Worm (Caenorhabditis elegans) whole organism, young adult: Measurements from ENCODE around the gene smcl-1.

Experiments used
- B0019.2 ChIP-seq: fragments of 200-800 bp; sonication (Bioruptor generic); conservative IDR thresholded peaks from 2 replicates; pipeline ENCODE4 v1.3.6; 2022; ENCODE audit warnings: missing genetic modification reagents, missing genetic modification characterization, missing compliant biosample characterization
- B0261.1 ChIP-seq: sonication (generic microtip); optimal IDR thresholded peaks from 2 replicates; lab custom pipeline; 2016; ENCODE audit warnings: mild to moderate bottlenecking, missing genetic modification characterization, moderate library complexity, missing compliant biosample characterization
- D2030.7 ChIP-seq: fragments of 200-800 bp; sonication (Bioruptor generic); IDR thresholded peaks from 2 replicates; pipeline ENCODE4 v1.3.6; 2022; ENCODE audit warnings: missing genetic modification reagents, missing genetic modification characterization, missing compliant biosample characterization
- F23B12.7 ChIP-seq: sonication (generic microtip); optimal IDR thresholded peaks from 2 replicates; lab custom pipeline; 2017; ENCODE audit warnings: missing genetic modification characterization, mild to moderate bottlenecking, missing compliant biosample characterization, antibody characterized with exemption, moderate library complexity; ENCODE audit not compliant: insufficient read depth
- F37B4.10 ChIP-seq: fragments of 200-800 bp; sonication (Bioruptor generic); IDR thresholded peaks from 2 replicates; pipeline ENCODE4 v1.3.6; 2022; ENCODE audit warnings: missing genetic modification characterization, missing compliant biosample characterization
- F52B5.7 ChIP-seq: sonication (generic microtip); optimal IDR thresholded peaks from 2 replicates; lab custom pipeline; 2016; ENCODE audit warnings: mild to moderate bottlenecking, missing genetic modification characterization, missing compliant biosample characterization
- K12H6.12 ChIP-seq: fragments of 200-800 bp; sonication (Bioruptor generic); optimal IDR thresholded peaks from 2 replicates; lab custom pipeline; 2018; ENCODE audit warnings: mild to moderate bottlenecking, missing genetic modification characterization, missing compliant biosample characterization
- Y53F4B.3 ChIP-seq: fragments of 200-800 bp; sonication (Bioruptor generic); IDR thresholded peaks from 2 replicates; pipeline ENCODE4 v1.3.6; 2022; ENCODE audit warnings: missing genetic modification reagents, missing genetic modification characterization, missing compliant biosample characterization
- Y79H2A.3 ChIP-seq: fragments of 200-800 bp; sonication (Bioruptor generic); conservative IDR thresholded peaks from 2 replicates; pipeline ENCODE4 v1.3.6; 2022; ENCODE audit warnings: missing genetic modification reagents, missing genetic modification characterization, missing compliant biosample characterization
- aptf-2 ChIP-seq: fragments of 200-800 bp; sonication (Bioruptor generic); conservative IDR thresholded peaks from 2 replicates; pipeline ENCODE4 v1.3.6; 2022; ENCODE audit warnings: missing genetic modification reagents, missing genetic modification characterization, missing compliant biosample characterization
- attf-5 ChIP-seq: fragments of 200-800 bp; sonication (Bioruptor generic); optimal IDR thresholded peaks from 2 replicates; lab custom pipeline; 2018; ENCODE audit warnings: mild to moderate bottlenecking, missing genetic modification characterization, missing compliant biosample characterization
- attf-6 ChIP-seq: fragments of 200-800 bp; sonication (Bioruptor generic); IDR thresholded peaks from 2 replicates; pipeline ENCODE4 v1.3.6; 2022; ENCODE audit warnings: missing genetic modification reagents, missing genetic modification characterization, missing compliant biosample characterization
- ccch-3 ChIP-seq: fragments of 200-800 bp; sonication (Bioruptor generic); optimal IDR thresholded peaks from 2 replicates; lab custom pipeline; 2018; ENCODE audit warnings: mild to moderate bottlenecking, missing genetic modification characterization, missing compliant biosample characterization
- cebp-1 ChIP-seq, 2 experiments: fragments of 200-800 bp in 1 of 2; sonication (Bioruptor generic) in 1 of 2; sonication (generic microtip) in 1 of 2; IDR thresholded peaks in 1 of 2; optimal IDR thresholded peaks in 1 of 2; 2 replicates each; pipeline versions ENCODE4 v1.3.6 to Lab custom; 2017 to 2022; ENCODE audit warnings: missing compliant biosample characterization in 2 of 2, missing genetic modification characterization in 2 of 2, mild to moderate bottlenecking in 1 of 2, missing genetic modification reagents in 1 of 2, moderate library complexity in 1 of 2
- cebp-2 ChIP-seq: fragments of 200-800 bp; sonication (Bioruptor generic); IDR thresholded peaks from 2 replicates; pipeline ENCODE4 v1.3.6; 2022; ENCODE audit warnings: missing genetic modification characterization, missing compliant biosample characterization
- ceh-100 ChIP-seq: fragments of 200-800 bp; sonication (Bioruptor generic); IDR thresholded peaks from 2 replicates; pipeline ENCODE4 v1.3.6; 2022; ENCODE audit warnings: missing genetic modification reagents, missing genetic modification characterization, missing compliant biosample characterization
- chd-7 ChIP-seq: sonication (generic microtip); optimal IDR thresholded peaks from 2 replicates; lab custom pipeline; 2016; ENCODE audit warnings: mild to moderate bottlenecking, missing genetic modification characterization, moderate library complexity, missing compliant biosample characterization
- dox-1 ChIP-seq: fragments of 200-800 bp; sonication (Bioruptor generic); IDR thresholded peaks from 2 replicates; pipeline ENCODE4 v1.3.6; 2022; ENCODE audit warnings: missing genetic modification reagents, missing genetic modification characterization, missing compliant biosample characterization
- egl-18 ChIP-seq: fragments of 200-800 bp; sonication (Bioruptor generic); IDR thresholded peaks from 2 replicates; pipeline ENCODE4 v1.3.6; 2022; ENCODE audit warnings: missing genetic modification reagents, missing genetic modification characterization, missing compliant biosample characterization
- ekl-4 ChIP-seq: fragments of 200-800 bp; sonication (Bioruptor generic); IDR thresholded peaks from 2 replicates; pipeline ENCODE4 v1.3.6; 2022; ENCODE audit warnings: missing genetic modification reagents, missing genetic modification characterization, missing compliant biosample characterization
- ets-4 ChIP-seq: fragments of 200-800 bp; sonication (Bioruptor generic); optimal IDR thresholded peaks from 2 replicates; lab custom pipeline; 2018; ENCODE audit warnings: mild to moderate bottlenecking, missing genetic modification characterization, missing compliant biosample characterization
- gei-17 ChIP-seq: fragments of 200-800 bp; sonication (Bioruptor generic); optimal IDR thresholded peaks from 2 replicates; lab custom pipeline; 2018; ENCODE audit warnings: mild to moderate bottlenecking, missing genetic modification characterization, missing compliant biosample characterization
- him-1 ChIP-seq: sonication (generic microtip); optimal IDR thresholded peaks from 2 replicates; lab custom pipeline; 2016; ENCODE audit warnings: missing genotype, missing genetic modification reagents, missing genetic modification characterization, missing compliant biosample characterization
- hrde-1 ChIP-seq: sonication (generic microtip); optimal IDR thresholded peaks from 2 replicates; lab custom pipeline; 2016; ENCODE audit warnings: missing genetic modification characterization, mild to moderate bottlenecking, missing compliant biosample characterization, moderate library complexity, missing genotype, missing genetic modification reagents, borderline replicate concordance
- let-526 ChIP-seq: fragments of 200-800 bp; sonication (Bioruptor generic); IDR thresholded peaks from 2 replicates; pipeline ENCODE4 v1.3.6; 2022; ENCODE audit warnings: missing genetic modification reagents, missing genetic modification characterization, missing compliant biosample characterization
- let-607 ChIP-seq, 2 experiments: fragments of 200-800 bp in 1 of 2; sonication (Bioruptor generic) in 1 of 2; sonication (generic microtip) in 1 of 2; optimal IDR thresholded peaks; 2 replicates each; lab custom pipeline; 2016 to 2018; ENCODE audit warnings: mild to moderate bottlenecking in 2 of 2, missing compliant biosample characterization in 2 of 2, missing genetic modification characterization in 2 of 2, moderate library complexity in 2 of 2, missing genotype in 1 of 2
- lin-26 ChIP-seq: fragments of 200-800 bp; sonication (Bioruptor generic); IDR thresholded peaks from 2 replicates; pipeline ENCODE4 v1.3.6; 2022; ENCODE audit warnings: missing genetic modification reagents, missing genetic modification characterization, missing compliant biosample characterization
- lsy-27 ChIP-seq: sonication (generic microtip); optimal IDR thresholded peaks from 2 replicates; lab custom pipeline; 2017; ENCODE audit warnings: missing genetic modification characterization, mild to moderate bottlenecking, missing compliant biosample characterization, antibody characterized with exemption, missing genotype, borderline replicate concordance; ENCODE audit not compliant: insufficient read depth
- madf-10 ChIP-seq: sonication (generic microtip); optimal IDR thresholded peaks from 2 replicates; lab custom pipeline; 2016; ENCODE audit warnings: mild to moderate bottlenecking, missing genetic modification characterization, missing compliant biosample characterization
- madf-8 ChIP-seq: fragments of 200-800 bp; sonication (Bioruptor generic); conservative IDR thresholded peaks from 2 replicates; pipeline ENCODE4 v1.3.6; 2022; ENCODE audit warnings: missing genetic modification reagents, missing genetic modification characterization, missing compliant biosample characterization
- mxl-1 ChIP-seq: sonication (generic microtip); optimal IDR thresholded peaks from 2 replicates; lab custom pipeline; 2016; ENCODE audit warnings: missing genetic modification characterization, missing compliant biosample characterization
- nhr-27 ChIP-seq: fragments of 200-800 bp; sonication (Bioruptor generic); optimal IDR thresholded peaks from 2 replicates; lab custom pipeline; 2018; ENCODE audit warnings: mild to moderate bottlenecking, missing genetic modification characterization, moderate library complexity, missing compliant biosample characterization
- nhr-80 ChIP-seq: sonication (generic microtip); optimal IDR thresholded peaks from 2 replicates; lab custom pipeline; 2016; ENCODE audit warnings: missing genetic modification characterization, missing compliant biosample characterization
- pbrm-1 ChIP-seq: fragments of 200-800 bp; sonication (Bioruptor generic); IDR thresholded peaks from 2 replicates; pipeline ENCODE4 v1.3.6; 2022; ENCODE audit warnings: missing genetic modification reagents, missing genetic modification characterization, missing compliant biosample characterization
- rec-8 ChIP-seq, 2 experiments: sonication (generic microtip); optimal IDR thresholded peaks; 2 replicates each; lab custom pipeline; 2016; ENCODE audit warnings: mild to moderate bottlenecking in 2 of 2, missing genetic modification characterization in 2 of 2, missing genetic modification reagents in 2 of 2, missing genotype in 2 of 2, missing biosample characterization in 1 of 2, missing compliant biosample characterization in 1 of 2, moderate library complexity in 1 of 2
- sdz-38 ChIP-seq: sonication (generic microtip); optimal IDR thresholded peaks from 2 replicates; lab custom pipeline; 2016; ENCODE audit warnings: missing genotype, missing genetic modification characterization, missing compliant biosample characterization
- sea-2 ChIP-seq: fragments of 200-800 bp; sonication (Bioruptor generic); IDR thresholded peaks from 2 replicates; pipeline ENCODE4 v1.3.6; 2022; ENCODE audit warnings: missing genetic modification characterization, missing compliant biosample characterization
- snpc-1.3 ChIP-seq: sonication (generic microtip); optimal IDR thresholded peaks from 2 replicates; lab custom pipeline; 2017; ENCODE audit warnings: missing genetic modification characterization, mild to moderate bottlenecking, missing compliant biosample characterization, antibody characterized with exemption, moderate library complexity, missing genotype, missing genetic modification reagents; ENCODE audit not compliant: insufficient read depth
- snpc-3.4 ChIP-seq: sonication (generic microtip); optimal IDR thresholded peaks from 2 replicates; lab custom pipeline; 2017; ENCODE audit warnings: missing genetic modification characterization, mild to moderate bottlenecking, missing compliant biosample characterization, antibody characterized with exemption, moderate library complexity, missing genotype, missing genetic modification reagents
- sptf-2 ChIP-seq: fragments of 200-800 bp; sonication (Bioruptor generic); optimal IDR thresholded peaks from 2 replicates; lab custom pipeline; 2018; ENCODE audit warnings: mild to moderate bottlenecking, missing genetic modification characterization, missing compliant biosample characterization
- tbp1 ChIP-seq: fragments of 200-800 bp; sonication (Bioruptor generic); optimal IDR thresholded peaks from 2 replicates; lab custom pipeline; 2018; ENCODE audit warnings: mild to moderate bottlenecking, missing genetic modification characterization, missing compliant biosample characterization
- unc-62 ChIP-seq: fragments of 150-350 bp; optimal IDR thresholded peaks from 2 replicates; lab custom pipeline; 2014; ENCODE audit warnings: missing biosample characterization, missing genetic modification reagents, missing genetic modification characterization
- ztf-18 ChIP-seq: sonication (generic microtip); optimal IDR thresholded peaks from 2 replicates; lab custom pipeline; 2016; ENCODE audit warnings: missing genotype, mild to moderate bottlenecking, missing genetic modification characterization, missing compliant biosample characterization
- ztf-26 ChIP-seq: sonication (generic microtip); optimal IDR thresholded peaks from 2 replicates; lab custom pipeline; 2017; ENCODE audit warnings: missing genetic modification characterization, missing compliant biosample characterization
- ztf-28 ChIP-seq: fragments of 200-800 bp; sonication (Bioruptor generic); IDR thresholded peaks from 2 replicates; pipeline ENCODE4 v1.3.6; 2022; ENCODE audit warnings: missing genetic modification reagents, missing genetic modification characterization, missing compliant biosample characterization
- ztf-6 ChIP-seq: fragments of 200-800 bp; sonication (Bioruptor generic); IDR thresholded peaks from 2 replicates; pipeline ENCODE4 v1.3.6; 2022; ENCODE audit warnings: missing genetic modification reagents, missing genetic modification characterization, missing compliant biosample characterization

The smcl-1 gene

DNA sequence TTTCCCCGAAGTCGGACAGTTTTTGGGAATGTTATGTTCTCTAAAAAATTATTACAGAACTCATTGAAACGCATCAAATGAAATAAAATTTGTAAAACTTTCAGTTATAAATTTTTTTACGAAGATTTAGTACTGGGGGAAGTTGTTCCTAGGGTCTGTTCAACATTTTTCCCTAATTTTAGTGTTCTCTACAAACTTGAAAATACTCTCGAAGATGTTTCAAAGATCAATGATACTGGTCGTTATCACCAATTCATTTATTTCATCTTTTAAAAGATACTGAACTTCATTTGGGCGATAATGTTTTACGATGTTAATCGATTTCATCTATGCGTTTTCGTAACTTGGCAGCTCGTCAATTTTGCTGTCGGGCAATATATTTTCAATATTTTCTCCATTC, 9.0 kb downstream of the smcl-1 start, which contains the start of gene C44C10.3:
TSS of gene C44C10.3 (plus strand) at position 301 of the 400 bp plus-strand sequence.
- no peak for TF ChIP-seq sdz-38 (tag; lab: Kevin White, UChicago)
- TF ChIP-seq madf-10 (tag; lab: Kevin White, UChicago): no peak
- no peak for TF ChIP-seq him-1
- no peak for TF ChIP-seq nhr-27 (tag; lab: Kevin White, UChicago)
- TF ChIP-seq attf-5 (GFP tag; lab: Kevin White, UChicago): no peak
- TF ChIP-seq madf-8 (GFP tag; lab: Robert Waterston, UW): no peak
- TF ChIP-seq lsy-27 (tag; lab: Kevin White, UChicago): no peak
- no peak for TF ChIP-seq snpc-3.4 (tag; lab: Kevin White, UChicago)
- no peak for TF ChIP-seq attf-6
- TF ChIP-seq ztf-26 (tag; lab: Kevin White, UChicago): no peak
- TF ChIP-seq B0019.2 (GFP tag; lab: Robert Waterston, UW): no peak
- no peak for TF ChIP-seq F23B12.7 (tag; lab: Kevin White, UChicago)
- no peak for TF ChIP-seq rec-8 (tag; optimal IDR thresholded peaks at IDR 0.05; lab: Kevin White, UChicago)
- TF ChIP-seq mxl-1 (tag; lab: Kevin White, UChicago): no peak
- TF ChIP-seq D2030.7 (GFP tag; lab: Robert Waterston, UW): no peak
- TF ChIP-seq sptf-2 (GFP tag; lab: Kevin White, UChicago): no peak
- no peak for TF ChIP-seq B0261.1 (tag; lab: Kevin White, UChicago)
- no peak for TF ChIP-seq unc-62 (GFP tag; lab: Kevin White, UChicago)
- TF ChIP-seq, all 124 proteins: peak for 0

- no peak for TF ChIP-seq Y53F4B.3
- no peak for TF ChIP-seq dox-1
- TF ChIP-seq cebp-1 (GFP tag; IDR thresholded peaks at IDR 0.05; lab: Robert Waterston, UW): no peak
- TF ChIP-seq cebp-1 (tag; optimal IDR thresholded peaks at IDR 0.05; lab: Kevin White, UChicago): no peak
- TF ChIP-seq nhr-80 (tag; lab: Kevin White, UChicago): peak; percentile 99
- TF ChIP-seq F37B4.10 (GFP tag; lab: Robert Waterston, UW): no peak
- TF ChIP-seq K12H6.12 (tag; lab: Kevin White, UChicago): no peak
- no peak for TF ChIP-seq ekl-4 (GFP tag; lab: Robert Waterston, UW)
- no peak for TF ChIP-seq chd-7
- TF ChIP-seq egl-18 (GFP tag; lab: Robert Waterston, UW): no peak
- TF ChIP-seq F52B5.7 (tag; lab: Kevin White, UChicago): no peak
- TF ChIP-seq gei-17 (GFP tag; lab: Kevin White, UChicago): no peak
- TF ChIP-seq let-526 (GFP tag; lab: Robert Waterston, UW): no peak
- no peak for TF ChIP-seq ceh-100 (GFP tag; lab: Robert Waterston, UW)
- no peak for TF ChIP-seq Y79H2A.3 (GFP tag; lab: Robert Waterston, UW)
- TF ChIP-seq ccch-3 (GFP tag; lab: Kevin White, UChicago): no peak
- TF ChIP-seq aptf-2 (GFP tag; lab: Robert Waterston, UW): no peak
- TF ChIP-seq let-607 (tag; optimal IDR thresholded peaks at IDR 0.05; lab: Kevin White, UChicago): peak; percentile 88 to 91
- no peak for TF ChIP-seq hrde-1
- TF ChIP-seq tbp1 (GFP tag; lab: Kevin White, UChicago): no peak
- TF ChIP-seq lin-26 (GFP tag; lab: Robert Waterston, UW): no peak
- TF ChIP-seq ztf-6 (GFP tag; lab: Robert Waterston, UW): no peak
- TF ChIP-seq pbrm-1 (GFP tag; lab: Robert Waterston, UW): no peak
- TF ChIP-seq ztf-28 (GFP tag; lab: Robert Waterston, UW): no peak
- no peak for TF ChIP-seq sea-2 (GFP tag; lab: Robert Waterston, UW)
- TF ChIP-seq ets-4 (GFP tag; lab: Kevin White, UChicago): peak; percentile 80
- TF ChIP-seq ztf-18 (tag; lab: Kevin White, UChicago): no peak
- TF ChIP-seq snpc-1.3 (tag; lab: Kevin White, UChicago): no peak
- TF ChIP-seq cebp-2 (GFP tag; lab: Robert Waterston, UW): no peak
- no peak for TF ChIP-seq nhr-27 (tag; lab: Kevin White, UChicago)
- no peak for TF ChIP-seq him-1
Observed at ce11 chrX:11710229-11710628, 17.0 kb downstream of the smcl-1 start, which contains the start of gene C44C10.11. C44C10.11 (minus strand) TSS chrX:11710343.
